Fruit fly (Drosophila melanogaster): ENCODE measurements around the gene CG14961.

DNA sequence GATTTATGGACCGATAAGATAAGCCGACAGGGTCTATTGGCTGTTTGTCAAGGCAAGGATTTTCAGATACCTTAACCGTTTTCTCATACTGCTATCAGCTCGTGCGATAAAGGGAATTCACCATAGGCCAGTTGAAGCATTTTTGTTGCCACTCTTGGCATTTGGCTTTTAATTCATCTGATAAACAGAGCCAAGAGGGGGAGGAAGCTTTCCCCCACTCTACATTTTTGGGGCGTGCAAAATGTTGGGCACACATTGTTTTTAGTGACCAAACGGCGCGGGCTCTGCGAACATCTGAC is 19.9 kb downstream of the CG14961 start:
- TF ChIP-seq Abd-B (GFP tag; optimal IDR thresholded peaks at IDR 0.05) (no peak), Myc (optimal IDR thresholded peaks at IDR 0.05) (no peak), dmrt93B (GFP tag; optimal IDR thresholded peaks at IDR 0.05) (no peak), pan (optimal IDR thresholded peaks at IDR 0.05) (no peak), br (GFP tag; optimal IDR thresholded peaks at IDR 0.05) (no peak), Jra (GFP tag; optimal IDR thresholded peaks at IDR 0.05) (no peak), Vsx2 (GFP tag; optimal IDR thresholded peaks at IDR 0.05; ENCODE audit: partially characterized antibody) (no peak), sage (GFP tag; optimal IDR thresholded peaks at IDR 0.05) (no peak), Sp1 (GFP tag; optimal IDR thresholded peaks at IDR 0.05) (no peak), jim (GFP tag; optimal IDR thresholded peaks at IDR 0.05) (no peak), dsf (GFP tag; optimal IDR thresholded peaks at IDR 0.05; ENCODE audit: borderline replicate concordance) (no peak)

Measured in whole organism, wandering third instar larva.